Worm (Caenorhabditis elegans) whole organism, L4 larva: ENCODE results near the gene ctsa-3.1.
A peak's percentile ranks its signal among the peaks of the same experiment; 100 is the strongest.

Experiments
- D1046.2 ChIP-seq: fragments of 200-800 bp; sonication (Bioruptor generic); IDR thresholded peaks from 2 replicates; pipeline ENCODE4 v1.3.6; 2022; ENCODE audit warnings: missing genetic modification characterization, missing compliant biosample characterization
- F10B5.3 ChIP-seq: sonication (generic microtip); optimal IDR thresholded peaks from 2 replicates; lab custom pipeline; 2016; ENCODE audit warnings: mild to moderate bottlenecking, missing genetic modification characterization, missing compliant biosample characterization
- F26F4.8 ChIP-seq: fragments of 200-800 bp; sonication (Bioruptor generic); conservative IDR thresholded peaks from 2 replicates; pipeline ENCODE4 v1.3.6; 2022; ENCODE audit warnings: missing genetic modification characterization, missing compliant biosample characterization
- F44E2.7 ChIP-seq: fragments of 200-800 bp; sonication (Bioruptor generic); IDR thresholded peaks from 2 replicates; pipeline ENCODE4 v2.1.2; 2022; ENCODE audit warnings: missing genetic modification characterization, missing compliant biosample characterization
- F49E8.2 ChIP-seq: sonication (generic microtip); optimal IDR thresholded peaks from 2 replicates; lab custom pipeline; 2016; ENCODE audit warnings: missing compliant biosample characterization, mild to moderate bottlenecking, missing genetic modification characterization, borderline replicate concordance
- T26A8.4 ChIP-seq: fragments of 200-800 bp; sonication (Bioruptor generic); IDR thresholded peaks from 2 replicates; pipeline ENCODE4 v1.3.6; 2022; ENCODE audit warnings: missing genetic modification characterization, missing compliant biosample characterization
- Y48G9A.11 ChIP-seq: fragments of 200-800 bp; sonication (Bioruptor generic); IDR thresholded peaks from 2 replicates; pipeline ENCODE4 v1.3.6; 2022; ENCODE audit warnings: missing genetic modification reagents, missing genetic modification characterization, missing compliant biosample characterization
- Y5F2A.4 ChIP-seq: fragments of 200-800 bp; sonication (Bioruptor generic); optimal IDR thresholded peaks from 2 replicates; lab custom pipeline; 2018; ENCODE audit warnings: mild to moderate bottlenecking, missing genetic modification characterization, missing compliant biosample characterization
- arid-1 ChIP-seq: fragments of 200-800 bp; sonication (Bioruptor generic); conservative IDR thresholded peaks from 2 replicates; pipeline ENCODE4 v1.3.6; 2022; ENCODE audit warnings: missing genetic modification reagents, missing genetic modification characterization, missing compliant biosample characterization
- attf-4 ChIP-seq: sonication (generic microtip); optimal IDR thresholded peaks from 3 replicates; lab custom pipeline; 2017; ENCODE audit warnings: missing biosample characterization, missing genetic modification characterization
- ceh-20 ChIP-seq: fragments of 200-800 bp; sonication (Bioruptor generic); IDR thresholded peaks from 2 replicates; pipeline ENCODE4 v1.3.6; 2022; ENCODE audit warnings: missing genetic modification reagents, missing genetic modification characterization, missing compliant biosample characterization
- ceh-28 ChIP-seq: fragments of 150-350 bp; optimal IDR thresholded peaks from 2 replicates; lab custom pipeline; 2014; ENCODE audit warnings: missing biosample characterization, missing genetic modification reagents, missing genetic modification characterization
- ceh-32 ChIP-seq: sonication (generic microtip); optimal IDR thresholded peaks from 2 replicates; lab custom pipeline; 2016; ENCODE audit warnings: mild to moderate bottlenecking, missing genetic modification characterization, missing compliant biosample characterization; ENCODE audit not compliant: poor library complexity
- ceh-62 ChIP-seq: sonication (generic microtip); optimal IDR thresholded peaks from 2 replicates; lab custom pipeline; 2017; ENCODE audit warnings: missing biosample characterization, missing genetic modification characterization
- ces-1 ChIP-seq: fragments of 150-350 bp; sonication (generic microtip); optimal IDR thresholded peaks from 4 replicates; lab custom pipeline; 2014; ENCODE audit warnings: missing biosample characterization, missing genetic modification reagents, missing genetic modification characterization
- cey-2 ChIP-seq: sonication (generic microtip); optimal IDR thresholded peaks from 3 replicates; lab custom pipeline; 2017; ENCODE audit warnings: missing genetic modification characterization, mild to moderate bottlenecking, missing compliant biosample characterization, antibody characterized with exemption, borderline replicate concordance; ENCODE audit not compliant: insufficient read depth
- daf-19 ChIP-seq: fragments of 200-800 bp; sonication (Bioruptor generic); conservative IDR thresholded peaks from 2 replicates; pipeline ENCODE4 v1.3.6; 2022; ENCODE audit warnings: missing genetic modification characterization, missing compliant biosample characterization
- daf-8 ChIP-seq: fragments of 200-800 bp; sonication (Bioruptor generic); IDR thresholded peaks from 2 replicates; pipeline ENCODE4 v1.3.6; 2022; ENCODE audit warnings: missing genetic modification characterization, missing compliant biosample characterization
- dmd-8 ChIP-seq: fragments of 200-800 bp; sonication (Bioruptor generic); IDR thresholded peaks from 2 replicates; pipeline ENCODE4 v1.3.6; 2022; ENCODE audit warnings: missing genetic modification characterization, missing compliant biosample characterization
- duxl-1 ChIP-seq: sonication (generic microtip); optimal IDR thresholded peaks from 2 replicates; lab custom pipeline; 2016; ENCODE audit warnings: mild to moderate bottlenecking, missing genetic modification characterization, moderate library complexity, missing compliant biosample characterization; ENCODE audit not compliant: poor library complexity
- fkh-10 ChIP-seq: fragments of 150-350 bp; optimal IDR thresholded peaks from 2 replicates; lab custom pipeline; 2014; ENCODE audit warnings: missing biosample characterization, missing genetic modification reagents, missing genetic modification characterization
- gei-8 ChIP-seq: fragments of 200-800 bp; sonication (Bioruptor generic); optimal IDR thresholded peaks from 2 replicates; lab custom pipeline; 2018; ENCODE audit warnings: mild to moderate bottlenecking, missing genetic modification characterization, missing compliant biosample characterization
- hmg-1.1 ChIP-seq: fragments of 200-800 bp; sonication (Bioruptor generic); IDR thresholded peaks from 2 replicates; pipeline ENCODE4 v1.3.6; 2022; ENCODE audit warnings: missing genetic modification reagents, missing genetic modification characterization, missing compliant biosample characterization
- jun-1 ChIP-seq: fragments of 150-350 bp; optimal IDR thresholded peaks from 2 replicates; lab custom pipeline; 2014; ENCODE audit warnings: missing biosample characterization, missing genetic modification reagents, missing genetic modification characterization
- lim-7 ChIP-seq: fragments of 200-800 bp; sonication (Bioruptor generic); IDR thresholded peaks from 2 replicates; pipeline ENCODE4 v1.3.6; 2022; ENCODE audit warnings: missing genetic modification characterization, missing compliant biosample characterization
- lin-13 ChIP-seq: fragments of 150-350 bp; optimal IDR thresholded peaks from 2 replicates; lab custom pipeline; 2014; ENCODE audit warnings: missing biosample characterization, missing genetic modification reagents, missing genetic modification characterization
- lin-39 ChIP-seq: fragments of 150-350 bp; optimal IDR thresholded peaks from 2 replicates; lab custom pipeline; 2014; ENCODE audit warnings: missing biosample characterization, missing genetic modification reagents, missing genetic modification characterization
- lsy-2 ChIP-seq, 2 experiments: fragments of 150-350 bp in 1 of 2; sonication (generic microtip) in 1 of 2; optimal IDR thresholded peaks; 2 replicates each; lab custom pipeline; 2014 to 2017; ENCODE audit warnings: missing biosample characterization in 2 of 2, missing genetic modification characterization in 2 of 2
- madf-9 ChIP-seq: fragments of 200-800 bp; sonication (Bioruptor generic); conservative IDR thresholded peaks from 2 replicates; pipeline ENCODE4 v1.3.6; 2022; ENCODE audit warnings: missing genetic modification reagents, missing genetic modification characterization, missing compliant biosample characterization
- mdl-1 ChIP-seq, 2 experiments: fragments of 150-350 bp in 1 of 2; sonication (generic microtip) in 1 of 2; optimal IDR thresholded peaks; 2 replicates each; lab custom pipeline; 2014 to 2017; ENCODE audit warnings: missing biosample characterization in 2 of 2, missing genetic modification characterization in 2 of 2
- mdt-29 ChIP-seq: fragments of 200-800 bp; sonication (Bioruptor generic); IDR thresholded peaks from 2 replicates; pipeline ENCODE4 v1.3.6; 2022; ENCODE audit warnings: missing genetic modification reagents, missing genetic modification characterization, missing compliant biosample characterization
- mxl-2 ChIP-seq: fragments of 200-800 bp; sonication (Bioruptor generic); conservative IDR thresholded peaks from 2 replicates; pipeline ENCODE4 v1.3.6; 2022; ENCODE audit warnings: missing genetic modification reagents, missing genetic modification characterization, missing compliant biosample characterization
- mxl-3 ChIP-seq: fragments of 200-800 bp; sonication (Bioruptor generic); optimal IDR thresholded peaks from 2 replicates; lab custom pipeline; 2018; ENCODE audit warnings: mild to moderate bottlenecking, missing genetic modification characterization, missing compliant biosample characterization
- nhr-10 ChIP-seq: fragments of 150-350 bp; optimal IDR thresholded peaks from 2 replicates; lab custom pipeline; 2014; ENCODE audit warnings: missing biosample characterization, missing genetic modification characterization
- nhr-102 ChIP-seq: sonication (generic microtip); optimal IDR thresholded peaks from 2 replicates; lab custom pipeline; 2016; ENCODE audit warnings: mild to moderate bottlenecking, missing genetic modification characterization, moderate library complexity, missing compliant biosample characterization
- nhr-111 ChIP-seq: fragments of 200-800 bp; sonication (Bioruptor generic); optimal IDR thresholded peaks from 2 replicates; lab custom pipeline; 2018; ENCODE audit warnings: mild to moderate bottlenecking, missing genetic modification characterization, missing compliant biosample characterization
- nhr-28 ChIP-seq: fragments of 150-350 bp; optimal IDR thresholded peaks from 2 replicates; lab custom pipeline; 2014; ENCODE audit warnings: missing biosample characterization, missing genetic modification characterization
- nhr-41 ChIP-seq: fragments of 200-800 bp; sonication (Bioruptor generic); IDR thresholded peaks from 2 replicates; pipeline ENCODE4 v1.3.6; 2022; ENCODE audit warnings: missing genetic modification reagents, missing genetic modification characterization, missing compliant biosample characterization
- php-3 ChIP-seq: fragments of 200-800 bp; sonication (Bioruptor generic); IDR thresholded peaks from 2 replicates; pipeline ENCODE4 v1.3.6; 2022; ENCODE audit warnings: missing genetic modification reagents, missing genetic modification characterization, missing compliant biosample characterization
- rbr-2 ChIP-seq: sonication (generic microtip); optimal IDR thresholded peaks from 2 replicates; lab custom pipeline; 2016; ENCODE audit warnings: missing genotype, missing genetic modification characterization, missing compliant biosample characterization
- saeg-2 ChIP-seq: fragments of 200-800 bp; sonication (Bioruptor generic); IDR thresholded peaks from 2 replicates; pipeline ENCODE4 v1.3.6; 2022; ENCODE audit warnings: missing genetic modification reagents, missing genetic modification characterization, missing compliant biosample characterization
- skn-1 ChIP-seq: fragments of 150-350 bp; optimal IDR thresholded peaks from 2 replicates; lab custom pipeline; 2014; ENCODE audit warnings: missing biosample characterization, missing genetic modification characterization
- snpc-1.2 ChIP-seq: fragments of 200-800 bp; sonication (Bioruptor generic); IDR thresholded peaks from 2 replicates; pipeline ENCODE4 v1.3.6; 2022; ENCODE audit warnings: missing genetic modification reagents, missing genetic modification characterization, missing compliant biosample characterization
- snpc-4 ChIP-seq: fragments of 150-350 bp; optimal IDR thresholded peaks from 2 replicates; lab custom pipeline; 2014; ENCODE audit warnings: missing biosample characterization, missing genetic modification characterization
- spr-1 ChIP-seq: sonication (generic microtip); optimal IDR thresholded peaks from 2 replicates; lab custom pipeline; 2016; ENCODE audit warnings: mild to moderate bottlenecking, missing genetic modification characterization, missing compliant biosample characterization
- spr-3 ChIP-seq: fragments of 200-800 bp; sonication (Bioruptor generic); optimal IDR thresholded peaks from 2 replicates; lab custom pipeline; 2018; ENCODE audit warnings: mild to moderate bottlenecking, missing genetic modification characterization, missing compliant biosample characterization
- unc-39 ChIP-seq: sonication (generic microtip); optimal IDR thresholded peaks from 2 replicates; lab custom pipeline; 2017; ENCODE audit warnings: missing biosample characterization, missing genetic modification characterization
- vab-7 ChIP-seq: fragments of 200-800 bp; sonication (Bioruptor generic); IDR thresholded peaks from 2 replicates; pipeline ENCODE4 v1.3.6; 2022; ENCODE audit warnings: missing genetic modification reagents, missing genetic modification characterization, missing compliant biosample characterization
- zfp-3 ChIP-seq: fragments of 200-800 bp; sonication (Bioruptor generic); conservative IDR thresholded peaks from 2 replicates; pipeline ENCODE4 v1.3.6; 2022; ENCODE audit warnings: missing genetic modification reagents, missing genetic modification characterization, missing compliant biosample characterization
- zip-2 ChIP-seq: fragments of 150-350 bp; optimal IDR thresholded peaks from 2 replicates; lab custom pipeline; 2014; ENCODE audit warnings: missing biosample characterization, missing genetic modification characterization

The ctsa-3.1 gene

ce11 chrII:7200051-7200599, 32.5 kb upstream of the ctsa-3.1 start, which contains the start of gene pcrg-1 (continued):
- peak; percentile 85 for TF ChIP-seq mxl-3 (GFP tag; lab: Kevin White, UChicago)
- peak; percentile 76 for TF ChIP-seq nhr-111 (GFP tag; lab: Kevin White, UChicago)
- peak; percentile 89 for TF ChIP-seq saeg-2 (GFP tag; lab: Robert Waterston, UW)
- peak; percentile 63; the same call in 1 of the 2 replicates for TF ChIP-seq daf-19
- TF ChIP-seq spr-3 (GFP tag; lab: Kevin White, UChicago) = peak; percentile 59
- no peak for TF ChIP-seq nhr-10
- TF ChIP-seq attf-4 (tag; lab: Kevin White, UChicago) = no peak
- TF ChIP-seq nhr-102 (tag; lab: Kevin White, UChicago) = peak; percentile 59
- no peak for TF ChIP-seq fkh-10 (GFP tag; lab: Kevin White, UChicago)
- peak; percentile 90; the same call in 1 of the 2 replicates for TF ChIP-seq D1046.2 (GFP tag; lab: Robert Waterston, UW)
- peak; percentile 82 for TF ChIP-seq Y5F2A.4 (GFP tag; lab: Kevin White, UChicago)
- TF ChIP-seq madf-9 = peak; percentile 80
- peak; percentile 79 for TF ChIP-seq ceh-20 (GFP tag; lab: Robert Waterston, UW)
- TF ChIP-seq arid-1 = peak; percentile 93
- peak; percentile 80 for TF ChIP-seq spr-1 (tag; lab: Kevin White, UChicago)
- peak; percentile 80 for TF ChIP-seq mdt-29
- TF ChIP-seq skn-1 (tag; lab: Kevin White, UChicago) = no peak
- TF ChIP-seq cey-2 = no peak
- TF ChIP-seq F49E8.2 (tag; lab: Kevin White, UChicago) = peak; percentile 73
- no peak for TF ChIP-seq ceh-62 (tag; lab: Kevin White, UChicago)
- TF ChIP-seq jun-1 = no peak
- peak; percentile 97 for TF ChIP-seq hmg-1.1
- peak; percentile 95 for TF ChIP-seq snpc-4 (tag; lab: Kevin White, UChicago)
- no peak for TF ChIP-seq ceh-28 (tag; lab: Kevin White, UChicago)
- no peak for TF ChIP-seq mdl-1 (tag; optimal IDR thresholded peaks at IDR 0.05; lab: Kevin White, UChicago)
- peak; percentile 86 for TF ChIP-seq snpc-1.2 (GFP tag; lab: Robert Waterston, UW)
- TF ChIP-seq gei-8 (GFP tag; lab: Kevin White, UChicago) = peak; percentile 12
- peak; percentile 91 for TF ChIP-seq T26A8.4 (GFP tag; lab: Robert Waterston, UW)
- no peak for TF ChIP-seq unc-39 (tag; lab: Kevin White, UChicago)
- no peak for TF ChIP-seq nhr-28
- TF ChIP-seq F44E2.7 (GFP tag; lab: Robert Waterston, UW) = peak; percentile 55; the same call in 1 of the 2 replicates
- TF ChIP-seq dmd-8 = peak; percentile 94
- peak; percentile 51; the same call in 1 of the 2 replicates for TF ChIP-seq zfp-3 (GFP tag; lab: Robert Waterston, UW)
- TF ChIP-seq Y48G9A.11 (GFP tag; lab: Robert Waterston, UW) = peak; percentile 84
- TF ChIP-seq daf-8 (GFP tag; lab: Robert Waterston, UW) = peak; percentile 73; the same call in 1 of the 2 replicates
- TF ChIP-seq rbr-2 = peak; percentile 74
- TF ChIP-seq ces-1 (GFP tag; lab: Kevin White, UChicago) = no peak
- peak; percentile 72 for TF ChIP-seq F10B5.3 (tag; lab: Kevin White, UChicago)
- TF ChIP-seq nhr-41 (GFP tag; lab: Robert Waterston, UW) = peak; percentile 89
- 0 out of 2 replicates have a peak, but pooled peaks have one; percentile 12 for TF ChIP-seq mxl-2 (GFP tag; lab: Robert Waterston, UW)
- peak; percentile 35 for TF ChIP-seq zip-2
- no peak for TF ChIP-seq ceh-32 (tag; lab: Kevin White, UChicago)
- peak; percentile 84 for TF ChIP-seq php-3 (GFP tag; lab: Robert Waterston, UW)
- no peak for TF ChIP-seq duxl-1
- TF ChIP-seq vab-7 (GFP tag; lab: Robert Waterston, UW) = peak; percentile 93
- TF ChIP-seq F26F4.8 (GFP tag; lab: Robert Waterston, UW) = peak; percentile 95
- no peak for TF ChIP-seq lin-39 (tag; lab: Kevin White, UChicago)
- peak in 1 of 2 experiments; percentile 69 for TF ChIP-seq lsy-2 (tag; optimal IDR thresholded peaks at IDR 0.05; lab: Kevin White, UChicago)
- TF ChIP-seq lim-7 (GFP tag; lab: Robert Waterston, UW) = peak; percentile 89
- peak; percentile 64 for TF ChIP-seq lin-13 (GFP tag; lab: Kevin White, UChicago)
